Fruit fly (Drosophila melanogaster) whole organism, wandering third instar larva: ENCODE results near the gene CG33159.

Experiments used
- CG32264 ChIP-seq: fragments of 200-800 bp; sonication (Bioruptor generic); optimal IDR thresholded peaks from 2 replicates; lab custom pipeline; 2016; ENCODE audit warnings: missing biosample characterization, missing genetic modification characterization
- CG9705 ChIP-seq: fragments of 200-800 bp; sonication (Bioruptor generic); optimal IDR thresholded peaks from 2 replicates; lab custom pipeline; 2018; ENCODE audit warnings: missing biosample characterization, mild to moderate bottlenecking, missing genetic modification characterization
- CrebA ChIP-seq: fragments of 200-800 bp; sonication (Bioruptor generic); optimal IDR thresholded peaks from 2 replicates; lab custom pipeline; 2016; ENCODE audit warnings: missing biosample characterization, mild to moderate bottlenecking, missing genetic modification characterization, borderline replicate concordance
- Dif ChIP-seq: fragments of 200-275, 200-300 bp; sonication (Bioruptor generic); optimal IDR thresholded peaks from 2 replicates; lab custom pipeline; 2018; ENCODE audit warnings: missing biosample characterization, missing genetic modification characterization; ENCODE audit not compliant: partially characterized antibody
- GATAd ChIP-seq: sonication (Bioruptor generic); optimal IDR thresholded peaks from 2 replicates; lab custom pipeline; 2016; ENCODE audit warnings: missing biosample characterization, missing genetic modification characterization
- HLH106 ChIP-seq: fragments of 200-800 bp; optimal IDR thresholded peaks from 3 replicates; lab custom pipeline; 2019; ENCODE audit warnings: missing biosample characterization, mild to moderate bottlenecking, missing genetic modification characterization, moderate library complexity
- Hnf4 ChIP-seq: fragments of 200-800 bp; sonication (Bioruptor generic); optimal IDR thresholded peaks from 2 replicates; lab custom pipeline; 2016; ENCODE audit warnings: missing biosample characterization, mild to moderate bottlenecking, missing genetic modification characterization
- Hr78 ChIP-seq: fragments of >200 bp; optimal IDR thresholded peaks from 2 replicates; lab custom pipeline; 2017; ENCODE audit warnings: missing biosample characterization, missing genetic modification characterization
- Jra ChIP-seq: sonication (Bioruptor generic); optimal IDR thresholded peaks from 2 replicates; lab custom pipeline; 2016; ENCODE audit warnings: missing biosample characterization, missing genetic modification characterization
- Mio ChIP-seq: sonication (Bioruptor generic); optimal IDR thresholded peaks from 2 replicates; lab custom pipeline; 2016; ENCODE audit warnings: missing biosample characterization, missing genetic modification characterization
- Myc ChIP-seq: fragments of >200 bp; optimal IDR thresholded peaks from 2 replicates; lab custom pipeline; 2017
- N ChIP-seq: fragments of >200 bp; optimal IDR thresholded peaks from 2 replicates; lab custom pipeline; 2018; ENCODE audit warnings: missing biosample characterization, missing external identifiers, missing genetic modification characterization
- OdsH ChIP-seq: fragments of 200-800 bp; sonication (Bioruptor generic); optimal IDR thresholded peaks from 2 replicates; lab custom pipeline; 2016; ENCODE audit warnings: missing biosample characterization, mild to moderate bottlenecking, missing genetic modification characterization
- Rel ChIP-seq, 2 experiments: fragments of 200-800 bp; sonication (Bioruptor generic) in 1 of 2; optimal IDR thresholded peaks; 2 replicates in 1 of 2; 3 replicates in 1 of 2; lab custom pipeline; 2016 to 2019; ENCODE audit warnings: mild to moderate bottlenecking in 2 of 2, missing biosample characterization in 2 of 2, missing genetic modification characterization in 2 of 2, moderate library complexity in 1 of 2
- Sp1 ChIP-seq: fragments of 200-800 bp; sonication (Bioruptor generic); optimal IDR thresholded peaks from 3 replicates; lab custom pipeline; 2019; ENCODE audit warnings: missing biosample characterization, mild to moderate bottlenecking, missing genetic modification characterization, moderate library complexity
- Vsx2 ChIP-seq: fragments of 200-300, 225-300 bp; sonication (Bioruptor generic); optimal IDR thresholded peaks from 2 replicates; lab custom pipeline; 2018; ENCODE audit warnings: missing biosample characterization, missing genetic modification characterization; ENCODE audit not compliant: partially characterized antibody
- brk ChIP-seq: fragments of 200-800 bp; sonication (Bioruptor generic); optimal IDR thresholded peaks from 2 replicates; lab custom pipeline; 2016; ENCODE audit warnings: missing biosample characterization, mild to moderate bottlenecking, missing genetic modification characterization
- dl ChIP-seq, 2 experiments: fragments of 175-275, 200-275 bp in 1 of 2; fragments of 200-275 bp in 1 of 2; sonication (Bioruptor generic); optimal IDR thresholded peaks; lab custom pipeline; 2018; ENCODE audit warnings: mild to moderate bottlenecking in 2 of 2, missing biosample characterization in 2 of 2, missing genetic modification characterization in 2 of 2, moderate library complexity in 2 of 2; ENCODE audit not compliant: partially characterized antibody in 2 of 2, insufficient read depth in 1 of 2
- dmrt93B ChIP-seq: fragments of 200-800 bp; sonication (Bioruptor generic); optimal IDR thresholded peaks from 2 replicates; lab custom pipeline; 2018; ENCODE audit warnings: missing biosample characterization, mild to moderate bottlenecking, missing genetic modification characterization
- dsf ChIP-seq: sonication (Bioruptor generic); optimal IDR thresholded peaks from 2 replicates; lab custom pipeline; 2016; ENCODE audit warnings: missing biosample characterization, missing genetic modification characterization, borderline replicate concordance
- ey ChIP-seq: fragments of 200-800 bp; sonication (Bioruptor generic); optimal IDR thresholded peaks from 2 replicates; lab custom pipeline; 2016; ENCODE audit warnings: missing biosample characterization, missing genetic modification characterization
- foxo ChIP-seq, 2 experiments: fragments of 200-800 bp; sonication (Bioruptor generic); optimal IDR thresholded peaks; 2 replicates in 1 of 2; 3 replicates in 1 of 2; lab custom pipeline; 2016 to 2017; ENCODE audit warnings: missing biosample characterization in 2 of 2, missing genetic modification characterization in 2 of 2
- fru ChIP-seq: fragments of 200-800 bp; sonication (Bioruptor generic); optimal IDR thresholded peaks from 3 replicates; lab custom pipeline; 2016; ENCODE audit warnings: missing biosample characterization, mild to moderate bottlenecking, missing genetic modification characterization
- h ChIP-seq: fragments of 200-800 bp; sonication (Bioruptor generic); optimal IDR thresholded peaks from 3 replicates; lab custom pipeline; 2016; ENCODE audit warnings: missing biosample characterization, mild to moderate bottlenecking, missing genetic modification characterization
- jim ChIP-seq: fragments of 175-275, 200-325 bp; sonication (Bioruptor generic); optimal IDR thresholded peaks from 2 replicates; lab custom pipeline; 2016; ENCODE audit warnings: missing biosample characterization, mild to moderate bottlenecking, missing genetic modification characterization
- lola ChIP-seq: fragments of >200 bp; optimal IDR thresholded peaks from 2 replicates; lab custom pipeline; 2017; ENCODE audit warnings: missing biosample characterization, missing genetic modification characterization
- psq ChIP-seq: fragments of 200-800 bp; sonication (Bioruptor generic); optimal IDR thresholded peaks from 3 replicates; lab custom pipeline; 2017; ENCODE audit warnings: missing biosample characterization, mild to moderate bottlenecking, missing genetic modification characterization, moderate library complexity
- sv ChIP-seq: fragments of 200-800 bp; sonication (Bioruptor generic); optimal IDR thresholded peaks from 3 replicates; lab custom pipeline; 2016; ENCODE audit warnings: missing biosample characterization, missing genetic modification characterization
- tai ChIP-seq: sonication (Bioruptor generic); optimal IDR thresholded peaks from 2 replicates; lab custom pipeline; 2016; ENCODE audit warnings: missing biosample characterization, missing genetic modification characterization
- usp ChIP-seq: fragments of >200 bp; optimal IDR thresholded peaks from 2 replicates; lab custom pipeline; 2017; ENCODE audit warnings: missing biosample characterization, missing genetic modification characterization
- woc ChIP-seq: sonication (Bioruptor generic); optimal IDR thresholded peaks from 2 replicates; lab custom pipeline; 2016; ENCODE audit warnings: missing biosample characterization, mild to moderate bottlenecking, missing genetic modification characterization

The CG33159 gene

dm6 chr3L:3172445-3172844 lies 31.8 kb downstream of the CG33159 start, which contains the start of gene CG14963:
Gene CG14963, minus strand, starts transcription at chr3L:3172545.
- TF ChIP-seq Dif (GFP tag; lab: Kevin White, UChicago) (no peak), Hr78 (GFP tag; lab: Kevin White, UChicago) (no peak), tai (GFP tag; lab: Kevin White, UChicago) (no peak), Mio (no peak), dl (GFP tag; optimal IDR thresholded peaks at IDR 0.05; lab: Kevin White, UChicago; ENCODE audit: insufficient read depth in 1 of 2, partially characterized antibody in 2 of 2) (no peak), jim (GFP tag; lab: Kevin White, UChicago) (no peak), GATAd (GFP tag; lab: Kevin White, UChicago) (no peak), dmrt93B (GFP tag; lab: Kevin White, UChicago) (no peak), CrebA (GFP tag; lab: Kevin White, UChicago) (no peak), CG9705 (GFP tag; lab: Kevin White, UChicago) (no peak), Sp1 (no peak), CG32264 (GFP tag; lab: Kevin White, UChicago) (no peak), psq (no peak), ey (GFP tag; lab: Kevin White, UChicago) (no peak), dsf (GFP tag; lab: Kevin White, UChicago) (no peak), sv (GFP tag; lab: Kevin White, UChicago) (no peak), HLH106 (tag; lab: Kevin White, UChicago) (no peak)

DNA sequence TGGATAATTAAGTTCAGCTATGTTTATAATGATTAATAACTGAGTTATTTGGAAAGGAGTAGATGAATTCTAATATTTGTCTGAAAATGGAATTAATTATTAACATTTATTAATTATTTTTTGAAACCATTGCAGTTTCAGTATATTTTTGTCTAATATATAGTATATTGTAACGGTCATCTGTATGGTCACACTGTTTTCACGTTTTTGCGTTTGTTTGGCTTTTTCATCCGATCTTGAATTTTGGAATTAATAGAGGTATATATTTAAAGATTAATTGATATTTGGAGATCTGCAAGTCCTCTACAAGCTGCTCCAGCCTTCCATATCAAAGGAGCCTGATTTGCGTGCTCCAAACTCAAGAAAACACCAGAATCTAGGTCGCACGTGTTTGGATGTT lies 35.1 kb downstream of the CG33159 start, which contains the start of the genes CG32278 and CG32281:
CG32278 (plus strand) TSS at position 180 of the 400 bp plus-strand sequence.
CG32281 (plus strand) TSS at position 269 of the 400 bp plus-strand sequence.
- TF ChIP-seq Mio = no peak
- TF ChIP-seq lola (GFP tag; lab: Kevin White, UChicago) = no peak
- TF ChIP-seq sv (GFP tag; lab: Kevin White, UChicago) = no peak
- TF ChIP-seq Myc (lab: Kevin White, UChicago) = no peak
- no peak for TF ChIP-seq h (GFP tag; lab: Kevin White, UChicago)
- TF ChIP-seq usp (GFP tag; lab: Kevin White, UChicago) = no peak
- TF ChIP-seq Vsx2 (GFP tag; lab: Kevin White, UChicago) = no peak
- no peak for TF ChIP-seq N (GFP tag; lab: Kevin White, UChicago)
- no peak for TF ChIP-seq dmrt93B (GFP tag; lab: Kevin White, UChicago)
- no peak for TF ChIP-seq jim (GFP tag; lab: Kevin White, UChicago)
- TF ChIP-seq fru (GFP tag; lab: Kevin White, UChicago) = no peak
- TF ChIP-seq GATAd (GFP tag; lab: Kevin White, UChicago) = no peak
- TF ChIP-seq CG32264 (GFP tag; lab: Kevin White, UChicago) = no peak
- TF ChIP-seq CrebA (GFP tag; lab: Kevin White, UChicago) = no peak
- no peak for TF ChIP-seq Hnf4 (GFP tag; lab: Kevin White, UChicago)
- no peak for TF ChIP-seq tai (GFP tag; lab: Kevin White, UChicago)
- TF ChIP-seq woc (GFP tag; lab: Kevin White, UChicago) = no peak
- no peak for TF ChIP-seq Dif (GFP tag; lab: Kevin White, UChicago)
- TF ChIP-seq CG9705 (GFP tag; lab: Kevin White, UChicago) = no peak

DNA sequence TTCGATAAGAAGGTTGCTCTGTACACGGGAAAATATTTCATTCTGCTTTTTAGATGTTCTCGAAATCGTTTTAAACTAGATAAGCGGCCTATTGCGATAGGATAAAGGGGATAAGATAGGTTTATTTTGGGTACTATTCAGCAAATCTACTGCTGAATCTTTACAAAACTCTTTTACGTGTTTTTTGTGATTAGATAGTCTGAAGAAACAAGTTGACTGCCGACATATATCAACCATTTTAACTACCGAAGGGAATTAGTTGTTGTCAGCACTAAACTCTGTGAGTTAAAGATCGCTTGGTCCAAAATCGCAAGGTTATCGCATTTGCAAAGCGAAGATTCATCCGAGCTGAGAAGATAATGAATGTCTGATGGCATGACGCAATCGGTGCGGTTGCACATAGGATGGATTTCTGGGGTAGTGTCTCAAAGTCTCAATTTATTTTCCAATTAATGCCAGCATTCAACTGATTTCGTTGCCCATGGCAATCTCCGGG lies 38.0 kb downstream of the CG33159 start, which contains the start of gene Asciz:
Asciz (minus strand) TSS at position 51 of the 496 bp plus-strand sequence.
- no peak for TF ChIP-seq psq
- TF ChIP-seq foxo (GFP tag; optimal IDR thresholded peaks at IDR 0.05; lab: Kevin White, UChicago) = no peak
- TF ChIP-seq GATAd (GFP tag; lab: Kevin White, UChicago) = no peak
- no peak for TF ChIP-seq CG9705 (GFP tag; lab: Kevin White, UChicago)
- no peak for TF ChIP-seq OdsH (GFP tag; lab: Kevin White, UChicago)
- TF ChIP-seq Mio = no peak
- TF ChIP-seq CrebA (GFP tag; lab: Kevin White, UChicago) = no peak
- TF ChIP-seq Rel (GFP tag; optimal IDR thresholded peaks at IDR 0.05; lab: Kevin White, UChicago) = no peak
- TF ChIP-seq Rel (tag; optimal IDR thresholded peaks at IDR 0.05; lab: Kevin White, UChicago) = no peak
- TF ChIP-seq fru (GFP tag; lab: Kevin White, UChicago) = no peak
- no peak for TF ChIP-seq woc (GFP tag; lab: Kevin White, UChicago)
- no peak for TF ChIP-seq tai (GFP tag; lab: Kevin White, UChicago)
- no peak for TF ChIP-seq sv (GFP tag; lab: Kevin White, UChicago)
- no peak for TF ChIP-seq ey (GFP tag; lab: Kevin White, UChicago)
- TF ChIP-seq brk (GFP tag; lab: Kevin White, UChicago) = no peak
- TF ChIP-seq CG32264 (GFP tag; lab: Kevin White, UChicago) = no peak
- no peak for TF ChIP-seq usp (GFP tag; lab: Kevin White, UChicago)
- no peak for TF ChIP-seq Dif (GFP tag; lab: Kevin White, UChicago)
- no peak for TF ChIP-seq Hnf4 (GFP tag; lab: Kevin White, UChicago)
- no peak for TF ChIP-seq Jra (GFP tag; lab: Kevin White, UChicago)
